Fruit fly (Drosophila melanogaster) whole organism, embryonic: ENCODE data around the gene cana.

ENCODE experiments used
- CG10565 ChIP-seq: fragments of 200-800 bp; sonication (Bioruptor generic); optimal IDR thresholded peaks from 3 replicates; lab custom pipeline; 2016; ENCODE audit warnings: missing biosample characterization, mild to moderate bottlenecking, missing genetic modification characterization
- CG10959 ChIP-seq: fragments of 200-800 bp; sonication (Bioruptor generic); IDR thresholded peaks from 2 replicates; pipeline ENCODE4 v1.3.6; 2022; ENCODE audit warnings: missing biosample characterization, missing genetic modification characterization
- CG13775 ChIP-seq: fragments of 200-800 bp; sonication (Bioruptor generic); optimal IDR thresholded peaks from 3 replicates; lab custom pipeline; 2017; ENCODE audit warnings: missing biosample characterization, mild to moderate bottlenecking, missing genetic modification characterization
- CG13894 ChIP-seq: fragments of 200-800 bp; sonication (Bioruptor generic); optimal IDR thresholded peaks from 3 replicates; lab custom pipeline; 2018; ENCODE audit warnings: missing biosample characterization, mild to moderate bottlenecking, missing genetic modification characterization, moderate library complexity
- CG14441 ChIP-seq: fragments of 200-800 bp; sonication (Bioruptor generic); IDR thresholded peaks from 2 replicates; pipeline ENCODE4 v1.3.6; 2022; ENCODE audit warnings: missing biosample characterization, missing genetic modification characterization
- CG1647 ChIP-seq: fragments of 200-800 bp; sonication (Bioruptor generic); optimal IDR thresholded peaks from 3 replicates; lab custom pipeline; 2016; ENCODE audit warnings: missing biosample characterization, missing genetic modification characterization
- CG2889 ChIP-seq: fragments of 200-800 bp; sonication (Bioruptor generic); IDR thresholded peaks from 3 replicates; pipeline ENCODE4 v1.3.6; 2022; ENCODE audit warnings: missing biosample characterization, missing genetic modification characterization
- CG33557 ChIP-seq: fragments of 200-800 bp; sonication (Bioruptor generic); optimal IDR thresholded peaks from 2 replicates; lab custom pipeline; 2019; ENCODE audit warnings: missing biosample characterization, mild to moderate bottlenecking, missing genetic modification characterization, moderate library complexity
- CG34422 ChIP-seq: fragments of 200-800 bp; sonication (Bioruptor generic); IDR thresholded peaks from 3 replicates; pipeline ENCODE4 v1.3.6; 2022; ENCODE audit warnings: missing biosample characterization, missing genetic modification characterization
- CG4404 ChIP-seq: fragments of 200-800 bp; sonication (Bioruptor generic); IDR thresholded peaks from 2 replicates; pipeline ENCODE4 v1.3.6; 2022; ENCODE audit warnings: missing biosample characterization, missing genetic modification characterization
- CG9727 ChIP-seq: fragments of 200-800 bp; sonication (Bioruptor generic); optimal IDR thresholded peaks from 3 replicates; lab custom pipeline; 2017; ENCODE audit warnings: missing biosample characterization, mild to moderate bottlenecking, missing genetic modification characterization
- E2f1 ChIP-seq: fragments of 200-800 bp; sonication (Bioruptor generic); IDR thresholded peaks from 2 replicates; pipeline ENCODE4 v1.3.6; 2022; ENCODE audit warnings: missing biosample characterization, missing genetic modification characterization
- Fer2 ChIP-seq: fragments of 200-800 bp; sonication (Bioruptor generic); optimal IDR thresholded peaks from 2 replicates; lab custom pipeline; 2018; ENCODE audit warnings: missing biosample characterization, mild to moderate bottlenecking, missing genetic modification characterization, moderate library complexity
- Rx ChIP-seq: fragments of 200-800 bp; sonication (Bioruptor generic); IDR thresholded peaks from 2 replicates; pipeline ENCODE4 v1.3.6; 2022; ENCODE audit warnings: missing biosample characterization, missing genetic modification characterization
- Stat92E ChIP-seq, 3 experiments: fragments of >200 bp in 2 of 3; fragments of 200-800 bp in 1 of 3; sonication (Bioruptor generic) in 1 of 3; optimal IDR thresholded peaks; 2 replicates each; lab custom pipeline; 2017 to 2019; ENCODE audit warnings: missing biosample characterization in 3 of 3, missing genetic modification characterization in 3 of 3, mild to moderate bottlenecking in 1 of 3, moderate library complexity in 1 of 3
- Xrp1 ChIP-seq: fragments of 200-800 bp; sonication (Bioruptor generic); IDR thresholded peaks from 2 replicates; pipeline ENCODE4 v1.3.6; 2022; ENCODE audit warnings: missing biosample characterization, missing genetic modification characterization
- croc ChIP-seq: fragments of 200-800 bp; sonication (Bioruptor generic); conservative IDR thresholded peaks from 3 replicates; pipeline ENCODE4 v1.3.6; 2022; ENCODE audit warnings: missing biosample characterization, missing genetic modification characterization
- da ChIP-seq: fragments of 200-800 bp; sonication (Bioruptor generic); optimal IDR thresholded peaks from 2 replicates; lab custom pipeline; 2016; ENCODE audit warnings: missing biosample characterization, missing genetic modification characterization
- ems ChIP-seq: fragments of 200-800 bp; sonication (Bioruptor generic); optimal IDR thresholded peaks from 3 replicates; lab custom pipeline; 2016; ENCODE audit warnings: missing biosample characterization, missing genetic modification characterization
- fd64A ChIP-seq: fragments of 200-800 bp; sonication (Bioruptor generic); optimal IDR thresholded peaks from 3 replicates; lab custom pipeline; 2018; ENCODE audit warnings: missing biosample characterization, mild to moderate bottlenecking, missing genetic modification characterization
- lilli ChIP-seq: fragments of 200-800 bp; sonication (Bioruptor generic); optimal IDR thresholded peaks from 3 replicates; lab custom pipeline; 2016; ENCODE audit warnings: missing biosample characterization, missing genetic modification characterization
- lov ChIP-seq, 2 experiments: fragments of 200-800 bp in 1 of 2; fragments of >200 bp in 1 of 2; sonication (Bioruptor generic) in 1 of 2; IDR thresholded peaks in 1 of 2; optimal IDR thresholded peaks in 1 of 2; 2 replicates in 1 of 2; 3 replicates in 1 of 2; pipeline versions ENCODE4 v1.3.6 to Lab custom; 2017 to 2022; ENCODE audit warnings: missing biosample characterization in 1 of 2, missing genetic modification characterization in 1 of 2
- onecut ChIP-seq: fragments of 200-800 bp; sonication (Bioruptor generic); IDR thresholded peaks from 2 replicates; pipeline ENCODE4 v1.3.6; 2022; ENCODE audit warnings: missing biosample characterization, missing genetic modification characterization
- pum ChIP-seq: fragments of 200-800 bp; sonication (Bioruptor generic); optimal IDR thresholded peaks from 2 replicates; lab custom pipeline; 2016; ENCODE audit warnings: missing biosample characterization, missing genetic modification characterization
- ranshi ChIP-seq: fragments of 200-800 bp; sonication (Bioruptor generic); IDR thresholded peaks from 2 replicates; pipeline ENCODE4 v1.3.6; 2022; ENCODE audit warnings: missing biosample characterization, missing genetic modification characterization

cana gene

DNA sequence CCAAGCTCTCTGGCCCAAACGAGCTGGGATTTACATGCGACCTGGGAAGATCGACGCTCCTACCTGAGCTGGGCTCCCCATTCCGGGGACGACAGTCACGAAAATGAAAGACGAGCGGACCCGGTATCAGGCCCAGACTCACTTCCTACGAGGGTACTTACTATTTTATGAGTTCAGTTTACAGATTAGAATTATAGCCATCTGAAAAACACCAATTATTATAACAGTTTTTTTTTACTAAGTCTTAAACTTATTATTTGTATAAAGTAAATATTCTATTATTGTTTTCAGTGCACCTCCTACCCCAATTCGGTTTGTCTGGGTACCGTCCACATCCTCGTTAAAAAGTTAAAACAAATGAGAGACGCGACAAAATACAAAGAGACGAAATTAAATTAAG, 56.8 kb downstream of the cana start (continued):
- TF ChIP-seq ems (GFP tag; lab: Kevin White, UChicago), result no peak
- TF ChIP-seq CG2889, result no peak
- TF ChIP-seq CG1647, result no peak
- TF ChIP-seq CG33557 (GFP tag; lab: Kevin White, UChicago), result no peak
- peak; percentile 23; the same call in 1 of the 2 replicates for TF ChIP-seq onecut (GFP tag; lab: Robert Waterston, UW)
- TF ChIP-seq CG10565 (GFP tag; lab: Kevin White, UChicago), result no peak
- TF ChIP-seq CG4404 (GFP tag; lab: Robert Waterston, UW), result peak; percentile 53
- TF ChIP-seq da, result no peak
- TF ChIP-seq lilli (GFP tag; lab: Kevin White, UChicago), result no peak
- TF ChIP-seq ranshi, result peak; percentile 49; the same call in 1 of the 2 replicates
- TF ChIP-seq Fer2 (tag; lab: Kevin White, UChicago), result no peak
- peak; percentile 65 for TF ChIP-seq CG9727 (GFP tag; lab: Kevin White, UChicago)
- no peak for TF ChIP-seq CG13894 (tag; lab: Kevin White, UChicago)
- TF ChIP-seq fd64A, result no peak
- 0 out of 2 replicates have a peak, but pooled peaks have one; percentile 17 for TF ChIP-seq E2f1 (GFP tag; lab: Robert Waterston, UW)
- peak; percentile 42; the same call in 1 of the 2 replicates for TF ChIP-seq Rx (GFP tag; lab: Robert Waterston, UW)
- peak; percentile 1 for TF ChIP-seq pum (GFP tag; lab: Kevin White, UChicago)
- TF ChIP-seq Xrp1 (GFP tag; lab: Robert Waterston, UW), result peak; percentile 79
- TF ChIP-seq CG14441 (GFP tag; lab: Robert Waterston, UW), result peak; percentile 5; the same call in 1 of the 2 replicates
- TF ChIP-seq CG10959 (GFP tag; lab: Robert Waterston, UW), result peak; percentile 62
- no peak for TF ChIP-seq Stat92E (GFP tag; optimal IDR thresholded peaks at IDR 0.05; lab: Kevin White, UChicago)
- 0 out of 3 replicates have a peak, but pooled peaks have one; percentile 15 for TF ChIP-seq CG34422
- peak; percentile 54 for TF ChIP-seq croc (GFP tag; lab: Robert Waterston, UW)
- no peak for TF ChIP-seq CG13775 (GFP tag; lab: Kevin White, UChicago)
- TF ChIP-seq lov (optimal IDR thresholded peaks at IDR 0.05; lab: Kevin White, UChicago), result no peak
- peak; percentile 37; the same call in 1 of the 3 replicates for TF ChIP-seq lov (GFP tag; IDR thresholded peaks at IDR 0.05; lab: Robert Waterston, UW)
